Worm (Caenorhabditis elegans) whole organism, late embryonic: ENCODE measurements around the gene nlp-28.

Source experiments
- C38D4.7 ChIP-seq: fragments of 200-800 bp; sonication (Bioruptor generic); optimal IDR thresholded peaks from 2 replicates; lab custom pipeline; 2018; ENCODE audit warnings: mild to moderate bottlenecking, missing genetic modification characterization, moderate library complexity, missing compliant biosample characterization
- F13H6.1 ChIP-seq: sonication (generic microtip); optimal IDR thresholded peaks from 2 replicates; lab custom pipeline; 2016; ENCODE audit warnings: missing genetic modification characterization, missing compliant biosample characterization
- K09A11.1 ChIP-seq: sonication (generic microtip); optimal IDR thresholded peaks from 2 replicates; lab custom pipeline; 2017; ENCODE audit warnings: antibody characterized with exemption, mild to moderate bottlenecking, missing genetic modification characterization, missing compliant biosample characterization; ENCODE audit not compliant: insufficient read depth
- ama-1 ChIP-seq: fragments of 150-350 bp; optimal IDR thresholded peaks from 2 replicates; lab custom pipeline; 2014
- ceh-14 ChIP-seq: sonication (generic microtip); optimal IDR thresholded peaks from 2 replicates; lab custom pipeline; 2016; ENCODE audit warnings: missing genotype, missing genetic modification characterization, missing compliant biosample characterization
- ceh-18 ChIP-seq: sonication (generic microtip); optimal IDR thresholded peaks from 2 replicates; lab custom pipeline; 2016; ENCODE audit warnings: missing genetic modification characterization, missing compliant biosample characterization
- ceh-2 ChIP-seq: sonication (generic microtip); optimal IDR thresholded peaks from 2 replicates; lab custom pipeline; 2016; ENCODE audit warnings: missing genotype, missing genetic modification characterization, missing compliant biosample characterization
- ceh-30 ChIP-seq: fragments of 150-350 bp; optimal IDR thresholded peaks from 2 replicates; lab custom pipeline; 2014; ENCODE audit warnings: missing biosample characterization, missing genetic modification characterization
- ceh-34 ChIP-seq: sonication (generic microtip); optimal IDR thresholded peaks from 2 replicates; lab custom pipeline; 2016; ENCODE audit warnings: mild to moderate bottlenecking, missing genetic modification characterization, missing compliant biosample characterization
- ceh-9 ChIP-seq: sonication (generic microtip); optimal IDR thresholded peaks from 2 replicates; lab custom pipeline; 2016; ENCODE audit warnings: mild to moderate bottlenecking, missing genetic modification characterization, inconsistent platforms, missing compliant biosample characterization
- dmd-4 ChIP-seq: sonication (generic microtip); optimal IDR thresholded peaks from 2 replicates; lab custom pipeline; 2016; ENCODE audit warnings: borderline replicate concordance, missing genetic modification characterization, missing compliant biosample characterization
- dve-1 ChIP-seq: sonication (generic microtip); optimal IDR thresholded peaks from 2 replicates; lab custom pipeline; 2017; ENCODE audit warnings: antibody characterized with exemption, mild to moderate bottlenecking, missing genetic modification characterization, missing compliant biosample characterization
- elt-2 ChIP-seq: sonication (generic microtip); optimal IDR thresholded peaks from 2 replicates; lab custom pipeline; 2016; ENCODE audit warnings: missing genetic modification reagents, missing genetic modification characterization, missing compliant biosample characterization
- elt-4 ChIP-seq: sonication (generic microtip); optimal IDR thresholded peaks from 2 replicates; lab custom pipeline; 2016; ENCODE audit warnings: missing genetic modification characterization, missing compliant biosample characterization
- fkh-10 ChIP-seq: fragments of 150-350 bp; optimal IDR thresholded peaks from 2 replicates; lab custom pipeline; 2014; ENCODE audit warnings: missing biosample characterization, missing genetic modification reagents, missing genetic modification characterization
- hlh-15 ChIP-seq: sonication (generic microtip); optimal IDR thresholded peaks from 2 replicates; lab custom pipeline; 2016; ENCODE audit warnings: missing genetic modification characterization, missing compliant biosample characterization
- hlh-30 ChIP-seq: sonication (generic microtip); optimal IDR thresholded peaks from 2 replicates; lab custom pipeline; 2017; ENCODE audit warnings: antibody characterized with exemption, missing genetic modification characterization, missing compliant biosample characterization; ENCODE audit not compliant: insufficient read depth
- hlh-8 ChIP-seq: sonication (generic microtip); optimal IDR thresholded peaks from 2 replicates; lab custom pipeline; 2016; ENCODE audit warnings: missing genotype, missing genetic modification characterization, missing compliant biosample characterization
- lin-11 ChIP-seq: fragments of 200-800 bp; sonication (Bioruptor generic); optimal IDR thresholded peaks from 2 replicates; lab custom pipeline; 2018; ENCODE audit warnings: mild to moderate bottlenecking, missing genetic modification characterization, missing compliant biosample characterization
- nfya-1 ChIP-seq: sonication (generic microtip); optimal IDR thresholded peaks from 2 replicates; lab custom pipeline; 2017; ENCODE audit warnings: missing genetic modification characterization, mild to moderate bottlenecking, missing compliant biosample characterization, antibody characterized with exemption, moderate library complexity
- nhr-11 ChIP-seq: fragments of 150-350 bp; optimal IDR thresholded peaks from 2 replicates; lab custom pipeline; 2014; ENCODE audit warnings: missing biosample characterization, missing genetic modification characterization
- nhr-232 ChIP-seq: sonication (generic microtip); optimal IDR thresholded peaks from 2 replicates; lab custom pipeline; 2016; ENCODE audit warnings: missing genetic modification characterization, missing compliant biosample characterization
- odd-2 ChIP-seq: sonication (generic microtip); optimal IDR thresholded peaks from 2 replicates; lab custom pipeline; 2017; ENCODE audit warnings: antibody characterized with exemption, mild to moderate bottlenecking, missing genetic modification characterization, missing compliant biosample characterization
- pat-9 ChIP-seq: fragments of 200-800 bp; sonication (Bioruptor generic); optimal IDR thresholded peaks from 2 replicates; lab custom pipeline; 2018; ENCODE audit warnings: mild to moderate bottlenecking, missing genetic modification characterization, moderate library complexity, missing compliant biosample characterization
- pax-1 ChIP-seq: fragments of 150-350 bp; optimal IDR thresholded peaks from 2 replicates; lab custom pipeline; 2014; ENCODE audit warnings: missing biosample characterization, missing genetic modification characterization
- pha-2 ChIP-seq: sonication (generic microtip); optimal IDR thresholded peaks from 2 replicates; lab custom pipeline; 2017; ENCODE audit warnings: mild to moderate bottlenecking, missing genetic modification characterization, missing compliant biosample characterization
- pros-1 ChIP-seq: fragments of 150-350 bp; optimal IDR thresholded peaks from 2 replicates; lab custom pipeline; 2014; ENCODE audit warnings: missing biosample characterization, missing genetic modification reagents, missing genetic modification characterization
- ref-2 ChIP-seq: sonication (generic microtip); optimal IDR thresholded peaks from 2 replicates; lab custom pipeline; 2016; ENCODE audit warnings: missing genetic modification characterization, missing compliant biosample characterization
- rnt-1 ChIP-seq: sonication (generic microtip); optimal IDR thresholded peaks from 2 replicates; lab custom pipeline; 2016; ENCODE audit warnings: missing genetic modification characterization, missing compliant biosample characterization
- sdc-2 ChIP-seq: sonication (generic microtip); optimal IDR thresholded peaks from 2 replicates; lab custom pipeline; 2016; ENCODE audit warnings: missing genotype, missing genetic modification characterization, missing compliant biosample characterization
- syd-9 ChIP-seq: sonication (generic microtip); optimal IDR thresholded peaks from 2 replicates; lab custom pipeline; 2016; ENCODE audit warnings: mild to moderate bottlenecking, missing genetic modification characterization, moderate library complexity, missing compliant biosample characterization
- tbx-7 ChIP-seq: sonication (generic microtip); optimal IDR thresholded peaks from 2 replicates; lab custom pipeline; 2016; ENCODE audit warnings: missing genotype, missing genetic modification characterization, missing compliant biosample characterization
- unc-3 ChIP-seq, 2 experiments: fragments of 200-800 bp in 1 of 2; sonication (Bioruptor generic) in 1 of 2; sonication (generic microtip) in 1 of 2; conservative IDR thresholded peaks in 1 of 2; optimal IDR thresholded peaks in 1 of 2; 2 replicates each; pipeline versions ENCODE4 v1.3.6 to Lab custom; 2016 to 2022; ENCODE audit warnings: missing compliant biosample characterization in 2 of 2, missing genetic modification characterization in 2 of 2, missing genetic modification reagents in 1 of 2
- unc-42 ChIP-seq: sonication (generic microtip); optimal IDR thresholded peaks from 2 replicates; lab custom pipeline; 2016; ENCODE audit warnings: missing genotype, missing genetic modification characterization, missing compliant biosample characterization
- unc-86 ChIP-seq: sonication (generic microtip); optimal IDR thresholded peaks from 2 replicates; lab custom pipeline; 2016; ENCODE audit warnings: missing genetic modification characterization, missing compliant biosample characterization
- ztf-16 ChIP-seq: sonication (generic microtip); optimal IDR thresholded peaks from 2 replicates; lab custom pipeline; 2017; ENCODE audit warnings: missing genetic modification characterization, missing compliant biosample characterization

Gene nlp-28

ce11 chrV:3987616-3988015 lies at the start of gene nlp-28:
Gene nlp-28 (plus strand): TSS chrV:3987900.
- TF ChIP-seq syd-9 (no peak), sdc-2 (no peak), ceh-30 (tag; lab: Kevin White, UChicago) (no peak), lin-11 (tag; lab: Kevin White, UChicago) (no peak), elt-4 (tag; lab: Kevin White, UChicago) (no peak), ceh-9 (tag; lab: Kevin White, UChicago) (no peak), nhr-232 (tag; lab: Kevin White, UChicago) (no peak), unc-3 (GFP tag; conservative IDR thresholded peaks at IDR 0.05; lab: Robert Waterston, UW) (no peak), unc-3 (tag; optimal IDR thresholded peaks at IDR 0.05; lab: Kevin White, UChicago) (no peak), rnt-1 (no peak), ztf-16 (tag; lab: Kevin White, UChicago) (no peak), ceh-14 (tag; lab: Kevin White, UChicago) (no peak)

ce11 chrV:3938789-3939188 lies 48.9 kb upstream of the nlp-28 start, which contains the start of gene cyp-35B1:
Gene cyp-35B1 (plus strand): TSS chrV:3939032.
- TF ChIP-seq ama-1 (lab: Kevin White, UChicago), result no peak
- no peak for TF ChIP-seq K09A11.1
- TF ChIP-seq unc-3 (GFP tag; conservative IDR thresholded peaks at IDR 0.05; lab: Robert Waterston, UW), result no peak
- no peak for TF ChIP-seq unc-3 (tag; optimal IDR thresholded peaks at IDR 0.05; lab: Kevin White, UChicago)
- no peak for TF ChIP-seq ztf-16 (tag; lab: Kevin White, UChicago)
- TF ChIP-seq unc-42 (tag; lab: Kevin White, UChicago), result no peak
- TF ChIP-seq dve-1, result no peak
- TF ChIP-seq nfya-1 (tag; lab: Kevin White, UChicago), result no peak
- TF ChIP-seq odd-2 (tag; lab: Kevin White, UChicago), result no peak
- TF ChIP-seq elt-2, result no peak
- TF ChIP-seq syd-9, result no peak
- no peak for TF ChIP-seq nhr-11 (tag; lab: Kevin White, UChicago)
- TF ChIP-seq pat-9, result no peak
- no peak for TF ChIP-seq tbx-7 (tag; lab: Kevin White, UChicago)
- TF ChIP-seq ceh-2 (tag; lab: Kevin White, UChicago), result no peak
- TF ChIP-seq hlh-15 (tag; lab: Kevin White, UChicago), result no peak
- TF ChIP-seq dmd-4 (tag; lab: Kevin White, UChicago), result no peak

ce11 chrV:3941860-3942259 lies 45.8 kb upstream of the nlp-28 start, which contains the start of gene cyp-35B2:
Gene cyp-35B2 (plus strand): TSS chrV:3942160.
- TF ChIP-seq ceh-9 (tag; lab: Kevin White, UChicago), result no peak
- TF ChIP-seq elt-4 (tag; lab: Kevin White, UChicago), result no peak
- TF ChIP-seq fkh-10, result no peak
- TF ChIP-seq dve-1, result no peak
- no peak for TF ChIP-seq hlh-30 (tag; lab: Kevin White, UChicago)
- TF ChIP-seq C38D4.7 (GFP tag; lab: Kevin White, UChicago), result no peak
- no peak for TF ChIP-seq ama-1 (lab: Kevin White, UChicago)
- no peak for TF ChIP-seq ceh-34 (tag; lab: Kevin White, UChicago)
- TF ChIP-seq pros-1, result no peak

- TF ChIP-seq ref-2 (no peak), pax-1 (no peak), hlh-15 (tag; lab: Kevin White, UChicago) (no peak), tbx-7 (tag; lab: Kevin White, UChicago) (no peak), unc-86 (tag; lab: Kevin White, UChicago) (no peak), ceh-2 (tag; lab: Kevin White, UChicago) (no peak)
Measured at ce11 chrV:3943364-3943763, 44.3 kb upstream of the nlp-28 start.

ce11 chrV:3945053-3945452 lies 42.6 kb upstream of the nlp-28 start, which contains the start of gene cyp-35B3:
Gene cyp-35B3 (plus strand): TSS chrV:3945353.
- TF ChIP-seq nfya-1 (tag; lab: Kevin White, UChicago) (no peak), ceh-18 (tag; lab: Kevin White, UChicago) (no peak), tbx-7 (tag; lab: Kevin White, UChicago) (no peak), F13H6.1 (no peak), unc-86 (tag; lab: Kevin White, UChicago) (no peak), dve-1 (no peak), pha-2 (no peak), ceh-34 (tag; lab: Kevin White, UChicago) (no peak), ama-1 (lab: Kevin White, UChicago) (no peak), ceh-2 (tag; lab: Kevin White, UChicago) (no peak), hlh-8 (no peak)
